Worm (Caenorhabditis elegans): ENCODE data around the gene F23B2.10.

ce11 chrIV:9150175-9150574 is 4.0 kb downstream of the F23B2.10 start, which contains the start of gene F23B2.7:
- TF ChIP-seq tab-1 (GFP tag; IDR thresholded peaks at IDR 0.05) (no peak), klf-2 (GFP tag; conservative IDR thresholded peaks at IDR 0.05) (no peak), med-1 (GFP tag; optimal IDR thresholded peaks at IDR 0.05; ENCODE audit: insufficient read depth) (no peak), flt-1 (GFP tag; IDR thresholded peaks at IDR 0.05) (no peak), cog-1 (tag; optimal IDR thresholded peaks at IDR 0.05) (no peak), ref-1 (GFP tag; conservative IDR thresholded peaks at IDR 0.05) (no peak), T22C8.4 (GFP tag; IDR thresholded peaks at IDR 0.05) (no peak), ztf-23 (GFP tag; IDR thresholded peaks at IDR 0.05) (no peak), ztf-29 (GFP tag; IDR thresholded peaks at IDR 0.05) (no peak)

Data from whole organism, midembryonic.